Worm (Caenorhabditis elegans): ENCODE measurements around the gene gap-2.

- no peak for TF ChIP-seq daf-12 (tag; optimal IDR thresholded peaks at IDR 0.05)
- TF ChIP-seq egl-27 (tag; optimal IDR thresholded peaks at IDR 0.05): no peak
- TF ChIP-seq mdl-1 (tag; optimal IDR thresholded peaks at IDR 0.05): no peak
- no peak for TF ChIP-seq nhr-28 (tag; optimal IDR thresholded peaks at IDR 0.05)
- TF ChIP-seq elt-3 (tag; optimal IDR thresholded peaks at IDR 0.05): no peak
- no peak for TF ChIP-seq unc-39 (tag; optimal IDR thresholded peaks at IDR 0.05)
Measured at ce11 chrX:9452483-9453198, 19.6 kb upstream of the gap-2 start, which contains the start of gene ZK899.3.
